Fruit fly (Drosophila melanogaster) whole organism, prepupa: ENCODE results near the gene CG2930.

ENCODE experiments used
- Blimp-1 ChIP-seq: fragments of 200-800 bp; sonication (Bioruptor generic); optimal IDR thresholded peaks from 3 replicates; lab custom pipeline; 2017; ENCODE audit warnings: missing biosample characterization, missing genetic modification characterization, mild to moderate bottlenecking, moderate library complexity, missing genetic modification reagents
- CG10631 ChIP-seq: fragments of 200-800 bp; sonication (Bioruptor generic); optimal IDR thresholded peaks from 2 replicates; lab custom pipeline; 2016; ENCODE audit warnings: missing biosample characterization, missing genetic modification characterization
- CG1621 ChIP-seq: fragments of 200-800 bp; sonication (Bioruptor generic); optimal IDR thresholded peaks from 3 replicates; lab custom pipeline; 2018; ENCODE audit warnings: missing biosample characterization, mild to moderate bottlenecking, missing genetic modification characterization
- CG31627 ChIP-seq: fragments of 200-800 bp; sonication (Bioruptor generic); optimal IDR thresholded peaks from 3 replicates; lab custom pipeline; 2016; ENCODE audit warnings: missing biosample characterization, missing genetic modification characterization
- CG32006 ChIP-seq: fragments of 200-800 bp; sonication (Bioruptor generic); optimal IDR thresholded peaks from 3 replicates; lab custom pipeline; 2017; ENCODE audit warnings: missing biosample characterization, mild to moderate bottlenecking, missing genetic modification characterization
- CG34406 ChIP-seq: fragments of 200-800 bp; sonication (Bioruptor generic); optimal IDR thresholded peaks from 3 replicates; lab custom pipeline; 2016; ENCODE audit warnings: missing biosample characterization, missing genetic modification characterization
- CG3919 ChIP-seq: fragments of 200-800 bp; sonication (Bioruptor generic); optimal IDR thresholded peaks from 3 replicates; lab custom pipeline; 2016; ENCODE audit warnings: missing biosample characterization, missing genetic modification characterization
- CG4318 ChIP-seq: fragments of 200-800 bp; sonication (Bioruptor generic); optimal IDR thresholded peaks from 3 replicates; lab custom pipeline; 2017; ENCODE audit warnings: missing biosample characterization, mild to moderate bottlenecking, missing genetic modification characterization
- CG6163 ChIP-seq: fragments of 200-800 bp; sonication (Bioruptor generic); IDR thresholded peaks from 3 replicates; pipeline ENCODE4 v1.3.6; 2022; ENCODE audit warnings: missing biosample characterization, missing genetic modification characterization
- CG6276 ChIP-seq: fragments of 200-800 bp; sonication (Bioruptor generic); optimal IDR thresholded peaks from 2 replicates; lab custom pipeline; 2017; ENCODE audit warnings: missing biosample characterization, mild to moderate bottlenecking, missing genetic modification characterization
- CG6792 ChIP-seq: fragments of 200-800 bp; sonication (Bioruptor generic); optimal IDR thresholded peaks from 3 replicates; lab custom pipeline; 2016; ENCODE audit warnings: missing biosample characterization, missing genetic modification characterization
- CG6808 ChIP-seq: fragments of 200-800 bp; sonication (Bioruptor generic); optimal IDR thresholded peaks from 3 replicates; lab custom pipeline; 2017; ENCODE audit warnings: missing biosample characterization, missing genetic modification characterization, mild to moderate bottlenecking, moderate library complexity, missing genetic modification reagents
- CG6854 ChIP-seq: fragments of 200-800 bp; sonication (Bioruptor generic); optimal IDR thresholded peaks from 2 replicates; lab custom pipeline; 2017; ENCODE audit warnings: missing biosample characterization, mild to moderate bottlenecking, missing genetic modification characterization
- CG7368 ChIP-seq: fragments of 200-800 bp; sonication (Bioruptor generic); optimal IDR thresholded peaks from 3 replicates; lab custom pipeline; 2016; ENCODE audit warnings: missing biosample characterization, missing genetic modification characterization
- CG8119 ChIP-seq: fragments of 200-800 bp; sonication (Bioruptor generic); IDR thresholded peaks from 3 replicates; pipeline ENCODE4 v1.3.6; 2022; ENCODE audit warnings: missing biosample characterization, missing genetic modification characterization
- CG8319 ChIP-seq: fragments of 200-800 bp; sonication (Bioruptor generic); optimal IDR thresholded peaks from 3 replicates; lab custom pipeline; 2016; ENCODE audit warnings: missing biosample characterization, missing genetic modification characterization
- CG8632 ChIP-seq: fragments of 200-800 bp; sonication (Bioruptor generic); optimal IDR thresholded peaks from 3 replicates; lab custom pipeline; 2016; ENCODE audit warnings: missing biosample characterization, missing genetic modification characterization
- CG9139 ChIP-seq: fragments of 200-800 bp; sonication (Bioruptor generic); optimal IDR thresholded peaks from 3 replicates; lab custom pipeline; 2017; ENCODE audit warnings: missing biosample characterization, mild to moderate bottlenecking, missing genetic modification characterization
- Ets21C ChIP-seq: fragments of 200-800 bp; sonication (Bioruptor generic); optimal IDR thresholded peaks from 3 replicates; lab custom pipeline; 2016; ENCODE audit warnings: missing biosample characterization, missing genetic modification characterization
- Gug ChIP-seq: fragments of 200-800 bp; sonication (Bioruptor generic); IDR thresholded peaks from 2 replicates; pipeline ENCODE4 v1.3.6; 2022; ENCODE audit warnings: missing biosample characterization, missing genetic modification characterization
- Hr38 ChIP-seq: sonication (Bioruptor generic); optimal IDR thresholded peaks from 2 replicates; lab custom pipeline; 2016; ENCODE audit warnings: missing biosample characterization, missing genetic modification characterization
- Hr4 ChIP-seq: fragments of 200-800 bp; sonication (Bioruptor generic); optimal IDR thresholded peaks from 3 replicates; lab custom pipeline; 2016; ENCODE audit warnings: missing biosample characterization, missing genetic modification characterization
- Lpt ChIP-seq: fragments of 200-800 bp; sonication (Bioruptor generic); optimal IDR thresholded peaks from 3 replicates; lab custom pipeline; 2016; ENCODE audit warnings: missing biosample characterization, missing genetic modification characterization
- Sox14 ChIP-seq: fragments of 200-800 bp; sonication (Bioruptor generic); optimal IDR thresholded peaks from 3 replicates; lab custom pipeline; 2016; ENCODE audit warnings: missing biosample characterization, missing genetic modification characterization
- achi ChIP-seq: fragments of 200-800 bp; sonication (Bioruptor generic); optimal IDR thresholded peaks from 3 replicates; lab custom pipeline; 2016; ENCODE audit warnings: missing biosample characterization, missing genetic modification characterization
- cyc ChIP-seq: fragments of 200-800 bp; sonication (Bioruptor generic); optimal IDR thresholded peaks from 3 replicates; lab custom pipeline; 2016; ENCODE audit warnings: missing biosample characterization, missing genetic modification characterization
- dac ChIP-seq: fragments of 200-800 bp; sonication (Bioruptor generic); optimal IDR thresholded peaks from 2 replicates; lab custom pipeline; 2017; ENCODE audit warnings: missing biosample characterization, mild to moderate bottlenecking, missing genetic modification characterization
- dsx ChIP-seq: fragments of 200-800 bp; optimal IDR thresholded peaks from 3 replicates; lab custom pipeline; 2019; ENCODE audit warnings: missing biosample characterization, mild to moderate bottlenecking, missing genetic modification characterization, moderate library complexity; ENCODE audit not compliant: poor library complexity, severe bottlenecking
- eg ChIP-seq: fragments of 200-800 bp; sonication (Bioruptor generic); IDR thresholded peaks from 3 replicates; pipeline ENCODE4 v1.3.6; 2022; ENCODE audit warnings: missing biosample characterization, missing genetic modification characterization
- fkh ChIP-seq: fragments of 200-800 bp; sonication (Bioruptor generic); optimal IDR thresholded peaks from 3 replicates; lab custom pipeline; 2017; ENCODE audit warnings: missing biosample characterization, mild to moderate bottlenecking, missing genetic modification characterization, moderate library complexity
- lz ChIP-seq: fragments of 200-800 bp; sonication (Bioruptor generic); optimal IDR thresholded peaks from 3 replicates; lab custom pipeline; 2016; ENCODE audit warnings: missing biosample characterization, missing genetic modification characterization
- net ChIP-seq: fragments of 200-800 bp; sonication (Bioruptor generic); optimal IDR thresholded peaks from 3 replicates; lab custom pipeline; 2016; ENCODE audit warnings: missing biosample characterization, missing genetic modification characterization
- pdm3 ChIP-seq: fragments of 200-800 bp; sonication (Bioruptor generic); optimal IDR thresholded peaks from 3 replicates; lab custom pipeline; 2016; ENCODE audit warnings: missing biosample characterization, missing genetic modification characterization
- salr ChIP-seq, 2 experiments: fragments of 200-800 bp; sonication (Bioruptor generic); optimal IDR thresholded peaks; 3 replicates each; lab custom pipeline; 2016 to 2018; ENCODE audit warnings: missing biosample characterization in 2 of 2, missing genetic modification characterization in 2 of 2, mild to moderate bottlenecking in 1 of 2
- spab ChIP-seq: fragments of 200-800 bp; sonication (Bioruptor generic); optimal IDR thresholded peaks from 2 replicates; lab custom pipeline; 2017; ENCODE audit warnings: missing biosample characterization, mild to moderate bottlenecking, missing genetic modification characterization, missing genetic modification reagents
- svp ChIP-seq: fragments of 200-800 bp; sonication (Bioruptor generic); peaks from one replicate; lab custom pipeline; 2016; ENCODE audit warnings: missing biosample characterization, missing genetic modification characterization
- topi ChIP-seq: fragments of 200-800 bp; sonication (Bioruptor generic); optimal IDR thresholded peaks from 3 replicates; lab custom pipeline; 2016; ENCODE audit warnings: missing biosample characterization, missing genetic modification characterization
- vri ChIP-seq: fragments of 200-800 bp; sonication (Bioruptor generic); optimal IDR thresholded peaks from 3 replicates; lab custom pipeline; 2016; ENCODE audit warnings: missing biosample characterization, mild to moderate bottlenecking, missing genetic modification characterization

The CG2930 gene

dm6 chrX:3862319-3862919 is 6.4 kb upstream of the CG2930 start (continued):
- TF ChIP-seq CG8632 (GFP tag; lab: Kevin White, UChicago) (no peak), Hr38 (GFP tag; lab: Kevin White, UChicago) (no peak), Ets21C (GFP tag; lab: Kevin White, UChicago) (no peak), CG6854 (GFP tag; lab: Kevin White, UChicago) (no peak), CG9139 (GFP tag; lab: Kevin White, UChicago) (no peak), CG10631 (GFP tag; lab: Kevin White, UChicago) (peak; percentile 1), CG8319 (no peak), Lpt (GFP tag; lab: Kevin White, UChicago) (no peak), Sox14 (GFP tag; lab: Kevin White, UChicago) (no peak), svp (GFP tag; lab: Kevin White, UChicago) (no peak), CG8119 (GFP tag; lab: Robert Waterston, UW) (no peak), net (GFP tag; lab: Kevin White, UChicago) (no peak), CG32006 (no peak), CG3919 (GFP tag; lab: Kevin White, UChicago) (peak; percentile 14), cyc (GFP tag; lab: Kevin White, UChicago) (no peak), CG34406 (GFP tag; lab: Kevin White, UChicago) (no peak), Gug (GFP tag; lab: Robert Waterston, UW) (no peak), dac (GFP tag; lab: Kevin White, UChicago) (no peak), lz (GFP tag; lab: Kevin White, UChicago) (peak; percentile 0), fkh (no peak), CG6808 (GFP tag; lab: Kevin White, UChicago) (no peak), Blimp-1 (no peak), vri (GFP tag; lab: Kevin White, UChicago) (no peak), Hr4 (GFP tag; lab: Kevin White, UChicago) (no peak), achi (GFP tag; lab: Kevin White, UChicago) (no peak), salr (GFP tag; optimal IDR thresholded peaks at IDR 0.05; lab: Kevin White, UChicago) (no peak), pdm3 (GFP tag; lab: Kevin White, UChicago) (no peak), CG31627 (no peak), CG6792 (peak; percentile 1), dsx (GFP tag; lab: Kevin White, UChicago) (no peak), topi (GFP tag; lab: Kevin White, UChicago) (no peak), CG4318 (GFP tag; lab: Kevin White, UChicago) (no peak), CG6276 (GFP tag; lab: Kevin White, UChicago) (no peak), spab (GFP tag; lab: Kevin White, UChicago) (no peak), eg (no peak), CG7368 (GFP tag; lab: Kevin White, UChicago) (no peak)

dm6 chrX:3866104-3866503 is 2.7 kb upstream of the CG2930 start:
- TF ChIP-seq Hr4 (GFP tag; lab: Kevin White, UChicago) (no peak), CG6808 (GFP tag; lab: Kevin White, UChicago) (peak; percentile 37), eg (0 out of 3 replicates have a peak, but pooled peaks have one; percentile 7), CG3919 (GFP tag; lab: Kevin White, UChicago) (no peak), CG6163 (GFP tag; lab: Robert Waterston, UW) (0 out of 3 replicates have a peak, but pooled peaks have one; percentile 17), CG1621 (tag; lab: Kevin White, UChicago) (peak; percentile 19)
